Fruit fly (Drosophila melanogaster): ENCODE measurements around the gene Cyp4g1.

Cyp4g1 gene

DNA sequence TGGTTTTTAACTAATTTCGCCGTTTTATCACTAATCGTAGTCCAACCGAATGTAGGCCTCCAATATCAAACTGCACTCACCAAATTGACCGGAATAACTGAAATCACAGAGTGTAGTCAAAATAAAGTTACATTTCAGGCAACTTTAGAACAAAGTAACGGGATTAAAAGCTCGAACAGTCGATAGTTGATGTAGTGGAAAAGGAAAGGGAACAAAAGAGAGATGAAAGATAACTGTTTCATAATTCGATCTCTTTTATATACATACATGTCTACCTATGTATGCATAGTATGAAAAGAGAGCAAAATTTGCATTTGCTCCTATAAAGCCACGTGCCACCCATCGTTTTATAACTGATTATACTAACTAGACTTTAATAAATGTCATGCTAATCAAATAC is 1.5 kb upstream of the Cyp4g1 start, which contains the start of gene CG32816:
Gene CG32816, minus strand, starts transcription at position 101 of the 400 bp plus-strand sequence.
- TF ChIP-seq pan (optimal IDR thresholded peaks at IDR 0.05) (no peak), usp (GFP tag; optimal IDR thresholded peaks at IDR 0.05) (no peak), Dif (GFP tag; optimal IDR thresholded peaks at IDR 0.05; ENCODE audit: partially characterized antibody) (no peak), Hnf4 (GFP tag; optimal IDR thresholded peaks at IDR 0.05) (no peak), CG9705 (GFP tag; optimal IDR thresholded peaks at IDR 0.05) (no peak), woc (GFP tag; optimal IDR thresholded peaks at IDR 0.05) (no peak), sage (GFP tag; optimal IDR thresholded peaks at IDR 0.05) (no peak), jim (GFP tag; optimal IDR thresholded peaks at IDR 0.05) (no peak), foxo (GFP tag; optimal IDR thresholded peaks at IDR 0.05) (no peak), dl (GFP tag; optimal IDR thresholded peaks at IDR 0.05; ENCODE audit: insufficient read depth in 1 of 2, partially characterized antibody in 2 of 2) (no peak), h (GFP tag; optimal IDR thresholded peaks at IDR 0.05) (no peak), tai (GFP tag; optimal IDR thresholded peaks at IDR 0.05) (no peak), Vsx2 (GFP tag; optimal IDR thresholded peaks at IDR 0.05; ENCODE audit: partially characterized antibody) (no peak), rgr (GFP tag; optimal IDR thresholded peaks at IDR 0.05) (no peak), Abd-B (GFP tag; optimal IDR thresholded peaks at IDR 0.05) (no peak), br (GFP tag; optimal IDR thresholded peaks at IDR 0.05) (no peak), Hr78 (GFP tag; optimal IDR thresholded peaks at IDR 0.05) (no peak)

DNA sequence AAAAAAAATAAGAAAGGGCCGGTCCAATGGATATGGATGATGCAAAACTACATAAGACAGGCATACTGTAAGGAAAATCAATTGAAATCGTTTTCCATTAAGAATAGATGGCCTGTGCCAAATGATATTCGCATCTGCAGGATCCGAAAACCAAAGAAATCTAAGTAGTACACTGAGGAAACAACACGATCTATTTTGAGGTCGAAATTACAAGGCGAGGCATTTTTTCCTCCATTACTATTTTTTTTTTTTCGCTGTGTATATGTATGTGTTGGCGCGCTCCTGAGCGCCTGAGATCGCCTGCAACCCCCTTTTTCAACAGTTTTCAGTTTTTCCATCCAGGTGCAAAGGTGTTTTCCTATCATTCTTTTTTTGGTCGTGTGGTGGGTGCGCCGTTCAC is 5.2 kb downstream of the Cyp4g1 start:
- TF ChIP-seq sage (GFP tag; optimal IDR thresholded peaks at IDR 0.05) (no peak), Myc (optimal IDR thresholded peaks at IDR 0.05) (no peak), woc (GFP tag; optimal IDR thresholded peaks at IDR 0.05) (no peak), psq (GFP tag; optimal IDR thresholded peaks at IDR 0.05) (no peak), rgr (GFP tag; optimal IDR thresholded peaks at IDR 0.05) (no peak), br (GFP tag; optimal IDR thresholded peaks at IDR 0.05) (no peak), dsf (GFP tag; optimal IDR thresholded peaks at IDR 0.05; ENCODE audit: borderline replicate concordance) (no peak), Sp1 (GFP tag; optimal IDR thresholded peaks at IDR 0.05) (no peak)

DNA sequence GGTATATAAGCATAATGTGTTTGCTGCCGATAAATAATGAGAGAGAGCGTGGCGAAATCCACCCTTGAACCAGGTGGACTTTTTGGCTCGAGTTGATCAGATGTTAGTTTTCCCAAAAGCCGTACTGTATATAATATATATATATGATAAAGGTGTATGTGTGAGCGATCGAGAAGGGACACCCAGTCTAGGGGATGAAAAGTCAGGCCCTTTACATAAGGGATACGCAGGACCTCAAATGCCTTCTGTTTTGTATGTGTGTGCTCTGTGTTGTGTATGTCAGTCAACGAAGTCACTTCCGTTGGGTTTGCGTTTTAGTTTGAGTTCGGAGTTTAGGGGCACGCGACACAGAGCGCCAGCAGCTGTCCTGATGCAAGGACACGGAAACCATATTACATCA is 8.7 kb downstream of the Cyp4g1 start, which contains the start of gene ase:
Gene ase, plus strand, starts transcription at position 301 of the 400 bp plus-strand sequence.
- TF ChIP-seq OdsH (GFP tag; optimal IDR thresholded peaks at IDR 0.05): no peak
- no peak for TF ChIP-seq fru (GFP tag; optimal IDR thresholded peaks at IDR 0.05)

DNA sequence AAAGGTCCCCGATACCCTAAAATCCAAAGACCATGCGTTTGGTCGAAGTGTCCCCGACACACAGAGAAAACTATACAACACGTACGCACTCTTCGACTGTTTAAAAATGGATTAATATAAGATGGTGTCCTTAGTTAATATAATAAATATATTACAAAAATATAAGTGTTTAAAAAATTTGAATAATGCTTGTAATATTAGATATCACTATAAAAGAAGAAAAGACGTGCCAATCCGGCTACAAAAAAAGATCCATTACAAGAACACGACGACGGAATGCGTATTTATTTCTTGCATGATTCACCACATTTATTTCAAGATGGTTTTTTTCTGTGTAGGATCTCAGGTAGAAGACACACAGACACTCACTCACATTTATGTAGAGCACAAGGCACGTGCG is 11.3 kb downstream of the Cyp4g1 start:
- no peak for TF ChIP-seq Vsx2 (GFP tag; optimal IDR thresholded peaks at IDR 0.05; ENCODE audit: partially characterized antibody)
- peak in 1 of 2 experiments; percentile 33 for TF ChIP-seq foxo (GFP tag; optimal IDR thresholded peaks at IDR 0.05)
- no peak for TF ChIP-seq dsf (GFP tag; optimal IDR thresholded peaks at IDR 0.05; ENCODE audit: borderline replicate concordance)
- peak; percentile 3 for TF ChIP-seq psq (GFP tag; optimal IDR thresholded peaks at IDR 0.05)

DNA sequence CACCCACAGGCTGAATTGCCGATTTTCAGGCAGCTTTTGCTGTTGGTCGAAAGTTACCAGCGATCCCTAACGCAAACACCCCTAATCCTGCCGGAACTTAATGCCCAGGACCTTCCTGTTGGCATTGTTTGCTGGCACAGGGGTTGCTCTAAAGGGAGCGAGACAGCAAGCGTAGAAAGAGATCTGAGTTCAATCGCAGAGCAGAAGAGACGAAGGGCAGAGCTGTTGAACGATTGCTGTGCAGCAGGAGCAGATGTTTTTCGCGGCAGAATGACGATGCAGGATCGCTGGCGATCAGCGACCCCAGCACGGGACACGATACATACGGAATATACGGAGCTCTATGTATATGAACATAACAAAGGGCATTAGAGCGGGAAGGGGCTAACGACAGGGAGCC is 12.2 kb downstream of the Cyp4g1 start:
- TF ChIP-seq Hr78 (GFP tag; optimal IDR thresholded peaks at IDR 0.05): no peak
- no peak for TF ChIP-seq Myc (optimal IDR thresholded peaks at IDR 0.05)
- no peak for TF ChIP-seq fru (GFP tag; optimal IDR thresholded peaks at IDR 0.05)
- no peak for TF ChIP-seq OdsH (GFP tag; optimal IDR thresholded peaks at IDR 0.05)
- TF ChIP-seq dl (GFP tag; optimal IDR thresholded peaks at IDR 0.05; ENCODE audit: insufficient read depth in 1 of 2, partially characterized antibody in 2 of 2): no peak

DNA sequence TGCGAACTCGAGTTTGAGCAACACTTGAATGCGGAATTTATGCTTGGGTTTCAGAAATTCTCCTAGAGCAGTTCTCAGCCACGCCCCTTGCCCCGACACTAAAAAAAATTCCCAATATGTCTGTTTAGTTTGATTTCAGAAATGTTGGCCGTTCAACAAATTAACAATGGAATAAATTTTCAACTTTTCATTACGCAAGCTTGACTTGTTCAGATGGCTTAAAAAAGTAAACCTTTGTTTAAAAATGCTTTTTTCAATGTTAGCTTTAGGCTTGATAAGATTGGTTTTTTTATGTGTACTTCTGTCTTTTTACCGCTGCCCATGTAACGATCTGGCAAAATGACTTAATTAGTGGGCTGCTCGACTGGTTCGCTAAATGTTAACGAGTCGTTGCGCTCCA is 16.4 kb downstream of the Cyp4g1 start:
- TF ChIP-seq foxo (GFP tag; optimal IDR thresholded peaks at IDR 0.05): no peak
- TF ChIP-seq brk (GFP tag; optimal IDR thresholded peaks at IDR 0.05): no peak
- no peak for TF ChIP-seq br (GFP tag; optimal IDR thresholded peaks at IDR 0.05)
- TF ChIP-seq sage (GFP tag; optimal IDR thresholded peaks at IDR 0.05): no peak
- no peak for TF ChIP-seq tai (GFP tag; optimal IDR thresholded peaks at IDR 0.05)
- no peak for TF ChIP-seq pan (optimal IDR thresholded peaks at IDR 0.05)
- no peak for TF ChIP-seq lola (GFP tag; optimal IDR thresholded peaks at IDR 0.05)
- no peak for TF ChIP-seq Hnf4 (GFP tag; optimal IDR thresholded peaks at IDR 0.05)
- TF ChIP-seq Dif (GFP tag; optimal IDR thresholded peaks at IDR 0.05; ENCODE audit: partially characterized antibody): no peak
- no peak for TF ChIP-seq jim (GFP tag; optimal IDR thresholded peaks at IDR 0.05)
- no peak for TF ChIP-seq Hr78 (GFP tag; optimal IDR thresholded peaks at IDR 0.05)
- no peak for TF ChIP-seq dmrt93B (GFP tag; optimal IDR thresholded peaks at IDR 0.05)
- no peak for TF ChIP-seq OdsH (GFP tag; optimal IDR thresholded peaks at IDR 0.05)
- no peak for TF ChIP-seq usp (GFP tag; optimal IDR thresholded peaks at IDR 0.05)

DNA sequence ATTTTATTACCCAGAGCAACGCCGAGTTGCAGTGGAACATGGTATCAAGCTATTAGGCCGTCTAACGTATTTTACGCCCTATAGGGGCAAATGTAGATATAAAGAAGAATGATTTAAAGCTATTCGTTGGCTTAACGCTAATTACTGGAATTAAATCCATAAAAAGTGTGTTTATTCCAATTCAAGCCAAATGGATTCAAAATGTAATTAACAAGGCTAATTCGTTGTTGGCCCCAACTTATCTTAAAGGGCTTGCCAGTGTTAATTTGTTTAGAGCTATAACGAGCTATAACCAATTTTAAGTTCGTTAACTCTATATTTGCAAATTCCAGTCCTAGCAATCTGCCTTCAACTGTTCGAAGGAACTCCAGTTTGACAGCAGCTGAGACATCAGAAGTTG is 20.2 kb downstream of the Cyp4g1 start:
- TF ChIP-seq pan (optimal IDR thresholded peaks at IDR 0.05) (no peak), dl (GFP tag; optimal IDR thresholded peaks at IDR 0.05; ENCODE audit: insufficient read depth in 1 of 2, partially characterized antibody in 2 of 2) (no peak), dsf (GFP tag; optimal IDR thresholded peaks at IDR 0.05; ENCODE audit: borderline replicate concordance) (no peak), sage (GFP tag; optimal IDR thresholded peaks at IDR 0.05) (no peak), h (GFP tag; optimal IDR thresholded peaks at IDR 0.05) (no peak), lola (GFP tag; optimal IDR thresholded peaks at IDR 0.05) (no peak), Dfd (GFP tag; optimal IDR thresholded peaks at IDR 0.05) (no peak), Vsx2 (GFP tag; optimal IDR thresholded peaks at IDR 0.05; ENCODE audit: partially characterized antibody) (no peak), Jra (GFP tag; optimal IDR thresholded peaks at IDR 0.05) (no peak), woc (GFP tag; optimal IDR thresholded peaks at IDR 0.05) (no peak)

Data from whole organism, wandering third instar larva.